Worm (Caenorhabditis elegans) whole organism, L4 larva: Measurements from ENCODE around the gene Y43F8C.9.

Experiments
- ZK546.5 ChIP-seq, 2 experiments: sonication (generic microtip); optimal IDR thresholded peaks; 2 replicates each; lab custom pipeline; 2017; ENCODE audit warnings: missing biosample characterization in 2 of 2, missing genetic modification characterization in 2 of 2
- aly-2 ChIP-seq: sonication (generic microtip); optimal IDR thresholded peaks from 2 replicates; lab custom pipeline; 2018; ENCODE audit warnings: missing biosample characterization, missing genetic modification characterization
- ama-1 ChIP-seq: fragments of 150-350 bp; optimal IDR thresholded peaks from 2 replicates; lab custom pipeline; 2014; ENCODE audit warnings: inconsistent platforms, mixed read lengths
- arid-1 ChIP-seq: fragments of 200-800 bp; sonication (Bioruptor generic); conservative IDR thresholded peaks from 2 replicates; pipeline ENCODE4 v1.3.6; 2022; ENCODE audit warnings: missing genetic modification reagents, missing genetic modification characterization, missing compliant biosample characterization
- lin-13 ChIP-seq: fragments of 150-350 bp; optimal IDR thresholded peaks from 2 replicates; lab custom pipeline; 2014; ENCODE audit warnings: missing biosample characterization, missing genetic modification reagents, missing genetic modification characterization
- lin-39 ChIP-seq: fragments of 150-350 bp; optimal IDR thresholded peaks from 2 replicates; lab custom pipeline; 2014; ENCODE audit warnings: missing biosample characterization, missing genetic modification reagents, missing genetic modification characterization
- lsy-2 ChIP-seq, 2 experiments: fragments of 150-350 bp in 1 of 2; sonication (generic microtip) in 1 of 2; optimal IDR thresholded peaks; 2 replicates each; lab custom pipeline; 2014 to 2017; ENCODE audit warnings: missing biosample characterization in 2 of 2, missing genetic modification characterization in 2 of 2
- nhr-111 ChIP-seq: fragments of 200-800 bp; sonication (Bioruptor generic); optimal IDR thresholded peaks from 2 replicates; lab custom pipeline; 2018; ENCODE audit warnings: mild to moderate bottlenecking, missing genetic modification characterization, missing compliant biosample characterization
- nhr-76 ChIP-seq: fragments of 150-350 bp; optimal IDR thresholded peaks from 2 replicates; lab custom pipeline; 2014; ENCODE audit warnings: missing biosample characterization, missing genetic modification characterization
- ztf-11 ChIP-seq: fragments of 150-350 bp; optimal IDR thresholded peaks from 2 replicates; lab custom pipeline; 2014; ENCODE audit warnings: missing biosample characterization, missing genetic modification characterization

ce11 chrV:19637890-19638289 is 8.0 kb upstream of the Y43F8C.9 start:
- no peak for TF ChIP-seq lin-39 (tag; lab: Kevin White, UChicago)
- TF ChIP-seq arid-1 (GFP tag; lab: Robert Waterston, UW) = no peak
- no peak for TF ChIP-seq lsy-2 (tag; optimal IDR thresholded peaks at IDR 0.05; lab: Kevin White, UChicago)
- TF ChIP-seq ztf-11 (tag; lab: Kevin White, UChicago) = no peak
- TF ChIP-seq nhr-111 = no peak
- TF ChIP-seq lin-13 = no peak
- no peak for TF ChIP-seq nhr-76 (tag; lab: Kevin White, UChicago)
- TF ChIP-seq ama-1 (lab: Kevin White, UChicago) = no peak
- TF ChIP-seq ZK546.5 (tag; optimal IDR thresholded peaks at IDR 0.05; lab: Kevin White, UChicago) = no peak
- no peak for TF ChIP-seq aly-2 (tag; lab: Kevin White, UChicago)
